Fruit fly (Drosophila melanogaster) whole organism, embryonic: ENCODE measurements around the gene Wdfy2.

Experiments used
- Atf-2 ChIP-seq: fragments of 200-800 bp; sonication (Bioruptor generic); optimal IDR thresholded peaks from 2 replicates; lab custom pipeline; 2016; ENCODE audit warnings: missing biosample characterization, missing genetic modification characterization
- Blimp-1 ChIP-seq: fragments of 200-800 bp; sonication (Bioruptor generic); optimal IDR thresholded peaks from 3 replicates; lab custom pipeline; 2018; ENCODE audit warnings: missing biosample characterization, missing genetic modification characterization, mild to moderate bottlenecking, moderate library complexity, missing genetic modification reagents
- CG10147 ChIP-seq: fragments of 200-800 bp; sonication (Bioruptor generic); optimal IDR thresholded peaks from 2 replicates; lab custom pipeline; 2019; ENCODE audit warnings: missing biosample characterization, mild to moderate bottlenecking, missing genetic modification characterization, moderate library complexity
- CG11695 ChIP-seq: fragments of 200-800 bp; sonication (Bioruptor generic); IDR thresholded peaks from 3 replicates; pipeline ENCODE4 v1.3.6; 2022; ENCODE audit warnings: missing biosample characterization, missing genetic modification characterization
- CG12769 ChIP-seq: fragments of 200-800 bp; sonication (Bioruptor generic); optimal IDR thresholded peaks from 2 replicates; lab custom pipeline; 2019; ENCODE audit warnings: missing biosample characterization, mild to moderate bottlenecking, missing genetic modification characterization, moderate library complexity
- CG13123 ChIP-seq: fragments of 200-800 bp; sonication (Bioruptor generic); optimal IDR thresholded peaks from 2 replicates; lab custom pipeline; 2016; ENCODE audit warnings: missing biosample characterization, missing genetic modification characterization
- CG13296 ChIP-seq: fragments of 200-800 bp; sonication (Bioruptor generic); optimal IDR thresholded peaks from 3 replicates; lab custom pipeline; 2018; ENCODE audit warnings: missing biosample characterization, mild to moderate bottlenecking, missing genetic modification characterization
- CG15011 ChIP-seq: fragments of 200-800 bp; sonication (Bioruptor generic); optimal IDR thresholded peaks from 3 replicates; lab custom pipeline; 2018; ENCODE audit warnings: missing biosample characterization, mild to moderate bottlenecking, missing genetic modification characterization
- CG15073 ChIP-seq: fragments of 200-800 bp; sonication (Bioruptor generic); optimal IDR thresholded peaks from 2 replicates; lab custom pipeline; 2016; ENCODE audit warnings: missing biosample characterization, missing genetic modification characterization
- CG15479 ChIP-seq: fragments of 200-800 bp; sonication (Bioruptor generic); optimal IDR thresholded peaks from 3 replicates; lab custom pipeline; 2019; ENCODE audit warnings: missing biosample characterization, mild to moderate bottlenecking, missing genetic modification characterization, moderate library complexity
- CG16815 ChIP-seq: fragments of 200-800 bp; sonication (Bioruptor generic); optimal IDR thresholded peaks from 3 replicates; lab custom pipeline; 2017; ENCODE audit warnings: missing biosample characterization, mild to moderate bottlenecking, missing genetic modification characterization
- CG17829 ChIP-seq: fragments of 200-800 bp; optimal IDR thresholded peaks from 2 replicates; lab custom pipeline; 2019; ENCODE audit warnings: missing biosample characterization, mild to moderate bottlenecking, missing genetic modification characterization, moderate library complexity
- CG1792 ChIP-seq: fragments of 200-800 bp; sonication (Bioruptor generic); optimal IDR thresholded peaks from 2 replicates; lab custom pipeline; 2016; ENCODE audit warnings: missing biosample characterization, missing genetic modification characterization
- CG18011 ChIP-seq: fragments of 200-800 bp; sonication (Bioruptor generic); optimal IDR thresholded peaks from 2 replicates; lab custom pipeline; 2017; ENCODE audit warnings: missing biosample characterization, missing genetic modification characterization, mild to moderate bottlenecking, moderate library complexity, missing genotype
- CG18262 ChIP-seq: fragments of 200-800 bp; optimal IDR thresholded peaks from 3 replicates; lab custom pipeline; 2019; ENCODE audit warnings: missing biosample characterization, mild to moderate bottlenecking, missing genetic modification characterization, moderate library complexity
- CG30020 ChIP-seq: fragments of 200-800 bp; optimal IDR thresholded peaks from 2 replicates; lab custom pipeline; 2019; ENCODE audit warnings: missing biosample characterization, mild to moderate bottlenecking, missing genetic modification characterization, moderate library complexity
- CG32767 ChIP-seq: fragments of 200-800 bp; sonication (Bioruptor generic); IDR thresholded peaks from 2 replicates; pipeline ENCODE4 v1.3.6; 2022; ENCODE audit warnings: missing biosample characterization, missing genetic modification characterization
- CG4282 ChIP-seq: fragments of 200-800 bp; sonication (Bioruptor generic); optimal IDR thresholded peaks from 2 replicates; lab custom pipeline; 2016; ENCODE audit warnings: missing biosample characterization, missing genetic modification characterization
- CG6175 ChIP-seq: fragments of 200-800 bp; sonication (Bioruptor generic); IDR thresholded peaks from 3 replicates; pipeline ENCODE4 v1.3.6; 2022; ENCODE audit warnings: missing biosample characterization, missing genetic modification characterization
- CG8924 ChIP-seq: fragments of 200-800 bp; optimal IDR thresholded peaks from 3 replicates; lab custom pipeline; 2019; ENCODE audit warnings: missing biosample characterization, mild to moderate bottlenecking, missing genetic modification characterization, moderate library complexity
- ERR ChIP-seq: fragments of 200-800 bp; sonication (Bioruptor generic); optimal IDR thresholded peaks from 2 replicates; lab custom pipeline; 2016; ENCODE audit warnings: missing biosample characterization, missing genetic modification characterization
- Eip74EF ChIP-seq, 2 experiments: fragments of 200-800 bp in 1 of 2; fragments of >200 bp in 1 of 2; sonication (Bioruptor generic) in 1 of 2; optimal IDR thresholded peaks; 2 replicates each; lab custom pipeline; 2017 to 2019; ENCODE audit warnings: missing biosample characterization in 2 of 2, missing genetic modification characterization in 2 of 2, mild to moderate bottlenecking in 1 of 2, moderate library complexity in 1 of 2
- Gsc ChIP-seq: fragments of 200-800 bp; sonication (Bioruptor generic); IDR thresholded peaks from 2 replicates; pipeline ENCODE4 v1.3.6; 2022; ENCODE audit warnings: missing biosample characterization, missing genetic modification characterization
- Hsf ChIP-seq: fragments of 200-800 bp; sonication (Bioruptor generic); optimal IDR thresholded peaks from 3 replicates; lab custom pipeline; 2016; ENCODE audit warnings: missing biosample characterization, missing genetic modification characterization
- Myb ChIP-seq: fragments of 200-800 bp; sonication (Bioruptor generic); optimal IDR thresholded peaks from 2 replicates; lab custom pipeline; 2016; ENCODE audit warnings: missing biosample characterization, missing genetic modification characterization
- NC2β ChIP-seq: fragments of 200-800 bp; sonication (Bioruptor generic); optimal IDR thresholded peaks from 2 replicates; lab custom pipeline; 2016; ENCODE audit warnings: missing biosample characterization, missing genetic modification characterization
- NK7.1 ChIP-seq: fragments of 200-800 bp; sonication (Bioruptor generic); optimal IDR thresholded peaks from 3 replicates; lab custom pipeline; 2016; ENCODE audit warnings: missing biosample characterization, missing genetic modification characterization
- Nf-YC ChIP-seq: fragments of 200-800 bp; optimal IDR thresholded peaks from 3 replicates; lab custom pipeline; 2019; ENCODE audit warnings: missing biosample characterization, mild to moderate bottlenecking, missing genetic modification characterization, moderate library complexity
- Oli ChIP-seq: fragments of 200-800 bp; sonication (Bioruptor generic); optimal IDR thresholded peaks from 2 replicates; lab custom pipeline; 2018; ENCODE audit warnings: missing biosample characterization, mild to moderate bottlenecking, missing genetic modification characterization, moderate library complexity
- PHDP ChIP-seq: fragments of 200-800 bp; sonication (Bioruptor generic); optimal IDR thresholded peaks from 3 replicates; lab custom pipeline; 2018; ENCODE audit warnings: missing biosample characterization, mild to moderate bottlenecking, missing genetic modification characterization, moderate library complexity
- Rfx ChIP-seq: fragments of 200-800 bp; sonication (Bioruptor generic); IDR thresholded peaks from 2 replicates; pipeline ENCODE4 v1.3.6; 2022; ENCODE audit warnings: missing biosample characterization, missing genetic modification characterization
- Six4 ChIP-seq: fragments of 200-800 bp; sonication (Bioruptor generic); optimal IDR thresholded peaks from 2 replicates; lab custom pipeline; 2016; ENCODE audit warnings: missing biosample characterization, missing genetic modification characterization
- Sry-δ ChIP-seq: fragments of 200-800 bp; sonication (Bioruptor generic); optimal IDR thresholded peaks from 2 replicates; lab custom pipeline; 2016; ENCODE audit warnings: missing biosample characterization, missing genetic modification characterization
- Usf ChIP-seq: fragments of 200-800 bp; sonication (Bioruptor generic); optimal IDR thresholded peaks from 2 replicates; lab custom pipeline; 2017; ENCODE audit warnings: missing genotype, missing biosample characterization, missing genetic modification characterization
- ato ChIP-seq: fragments of 200-800 bp; sonication (Bioruptor generic); IDR thresholded peaks from 2 replicates; pipeline ENCODE4 v1.3.6; 2022; ENCODE audit warnings: missing biosample characterization, missing genetic modification characterization; ENCODE audit not compliant: partially characterized antibody
- bcd ChIP-seq: fragments of 200-800 bp; sonication (Bioruptor generic); optimal IDR thresholded peaks from 2 replicates; lab custom pipeline; 2017; ENCODE audit warnings: missing biosample characterization, mild to moderate bottlenecking, missing genetic modification characterization
- croc ChIP-seq: fragments of 200-800 bp; sonication (Bioruptor generic); conservative IDR thresholded peaks from 3 replicates; pipeline ENCODE4 v1.3.6; 2022; ENCODE audit warnings: missing biosample characterization, missing genetic modification characterization
- crp ChIP-seq, 2 experiments: fragments of 200-800 bp; sonication (Bioruptor generic); optimal IDR thresholded peaks; 2 replicates in 1 of 2; 3 replicates in 1 of 2; lab custom pipeline; 2017; ENCODE audit warnings: missing biosample characterization in 2 of 2, missing genetic modification characterization in 2 of 2, mild to moderate bottlenecking in 1 of 2, moderate library complexity in 1 of 2
- dmrt11E ChIP-seq: fragments of 200-800 bp; sonication (Bioruptor generic); optimal IDR thresholded peaks from 3 replicates; lab custom pipeline; 2018; ENCODE audit warnings: missing biosample characterization, mild to moderate bottlenecking, missing genetic modification characterization, moderate library complexity
- fd102C ChIP-seq: fragments of 200-800 bp; sonication (Bioruptor generic); optimal IDR thresholded peaks from 2 replicates; lab custom pipeline; 2018; ENCODE audit warnings: missing biosample characterization, mild to moderate bottlenecking, missing genetic modification characterization, moderate library complexity
- fd96Cb ChIP-seq: fragments of 200-800 bp; sonication (Bioruptor generic); optimal IDR thresholded peaks from 2 replicates; lab custom pipeline; 2018; ENCODE audit warnings: missing biosample characterization, mild to moderate bottlenecking, missing genetic modification characterization, moderate library complexity
- hth ChIP-seq: fragments of >200 bp; optimal IDR thresholded peaks from 2 replicates; lab custom pipeline; 2017; ENCODE audit warnings: inconsistent platforms
- maf-S ChIP-seq: fragments of 200-800 bp; sonication (Bioruptor generic); optimal IDR thresholded peaks from 2 replicates; lab custom pipeline; 2016; ENCODE audit warnings: missing biosample characterization, missing genetic modification characterization
- phol ChIP-seq: fragments of 200-800 bp; sonication (Bioruptor generic); optimal IDR thresholded peaks from 3 replicates; lab custom pipeline; 2018; ENCODE audit warnings: missing biosample characterization, mild to moderate bottlenecking, missing genetic modification characterization, moderate library complexity
- psq ChIP-seq: fragments of 200-800 bp; sonication (Bioruptor generic); optimal IDR thresholded peaks from 2 replicates; lab custom pipeline; 2017; ENCODE audit warnings: missing biosample characterization, missing genetic modification characterization
- pum ChIP-seq: fragments of 200-800 bp; sonication (Bioruptor generic); optimal IDR thresholded peaks from 2 replicates; lab custom pipeline; 2016; ENCODE audit warnings: missing biosample characterization, missing genetic modification characterization
- scrt ChIP-seq: fragments of 200-800 bp; sonication (Bioruptor generic); optimal IDR thresholded peaks from 2 replicates; lab custom pipeline; 2018; ENCODE audit warnings: missing biosample characterization, mild to moderate bottlenecking, missing genetic modification characterization, moderate library complexity
- sens-2 ChIP-seq: fragments of 200-800 bp; sonication (Bioruptor generic); IDR thresholded peaks from 2 replicates; pipeline ENCODE4 v1.3.6; 2022; ENCODE audit warnings: missing biosample characterization, missing genetic modification characterization

Wdfy2 gene

DNA sequence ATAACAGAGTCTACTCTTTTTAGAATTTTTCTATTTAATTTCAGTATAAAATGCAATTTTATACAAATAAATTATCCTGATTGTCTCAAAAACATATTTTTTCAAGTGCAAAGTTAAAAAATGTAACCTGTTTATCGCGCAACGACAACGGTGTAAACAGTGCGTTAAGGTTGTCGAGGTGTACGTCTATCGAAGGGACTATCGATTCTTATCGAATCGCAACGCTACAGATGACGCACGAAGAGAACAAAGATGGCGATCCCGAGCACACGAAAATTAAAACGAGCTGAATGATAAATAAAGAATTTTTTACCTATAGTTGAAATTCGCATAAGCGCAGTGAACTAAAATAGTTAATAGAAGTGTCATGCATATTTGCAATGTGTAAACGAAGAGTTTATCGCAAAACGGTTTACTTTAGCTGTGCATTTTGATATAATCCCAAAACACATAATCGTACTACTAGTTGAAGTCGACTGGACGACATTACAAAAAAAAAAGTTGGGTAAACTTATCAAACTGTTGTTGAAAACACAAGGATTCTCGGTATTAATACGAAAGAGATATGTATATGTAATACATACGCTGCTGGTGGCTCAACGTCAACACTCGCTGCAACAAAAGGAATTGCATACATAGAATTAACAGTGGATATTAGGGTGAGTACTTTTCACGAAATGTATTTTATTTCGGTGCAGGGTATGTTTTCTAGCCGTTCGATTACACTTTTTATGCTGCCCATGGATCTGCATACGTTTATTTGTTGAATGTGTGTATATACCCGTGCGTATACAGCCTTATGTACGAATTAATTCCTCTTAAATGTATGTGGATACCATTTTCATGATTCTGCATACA is 35.0 kb upstream of the Wdfy2 start, which contains the start of gene da (continued):
- TF ChIP-seq Rfx (GFP tag; lab: Robert Waterston, UW) (peak; percentile 75), ERR (GFP tag; lab: Kevin White, UChicago) (no peak), fd102C (no peak), CG13296 (GFP tag; lab: Kevin White, UChicago) (peak; percentile 16), Sry-δ (GFP tag; lab: Kevin White, UChicago) (peak; percentile 71), CG18011 (GFP tag; lab: Kevin White, UChicago) (peak; percentile 20), CG1792 (GFP tag; lab: Kevin White, UChicago) (peak; percentile 34), Myb (GFP tag; lab: Kevin White, UChicago) (peak; percentile 29), CG8924 (peak; percentile 71), Six4 (GFP tag; lab: Kevin White, UChicago) (peak; percentile 15), CG15011 (GFP tag; lab: Kevin White, UChicago) (no peak), CG18262 (tag; lab: Kevin White, UChicago) (peak; percentile 58), hth (lab: Kevin White, UChicago) (no peak), NK7.1 (GFP tag; lab: Kevin White, UChicago) (no peak), Oli (tag; lab: Kevin White, UChicago) (no peak), CG32767 (GFP tag; lab: Robert Waterston, UW) (peak; percentile 30; the same call in 1 of the 2 replicates), CG10147 (GFP tag; lab: Kevin White, UChicago) (no peak), maf-S (peak; percentile 42), ato (peak; percentile 17; the same call in 1 of the 2 replicates), phol (tag; lab: Kevin White, UChicago) (peak; percentile 100), CG30020 (tag; lab: Kevin White, UChicago) (peak; percentile 99), sens-2 (GFP tag; lab: Robert Waterston, UW) (no peak), dmrt11E (tag; lab: Kevin White, UChicago) (peak; percentile 65), Usf (GFP tag; lab: Kevin White, UChicago) (no peak), bcd (GFP tag; lab: Kevin White, UChicago) (peak; percentile 58), CG15073 (GFP tag; lab: Kevin White, UChicago) (no peak), CG16815 (peak; percentile 19), Eip74EF (GFP tag; optimal IDR thresholded peaks at IDR 0.05; lab: Kevin White, UChicago) (peak in 1 of 2 experiments; percentile 70), psq (GFP tag; lab: Kevin White, UChicago) (no peak), PHDP (peak; percentile 68), CG12769 (tag; lab: Kevin White, UChicago) (no peak), CG4282 (peak; percentile 46), Gsc (GFP tag; lab: Robert Waterston, UW) (no peak), pum (GFP tag; lab: Kevin White, UChicago) (peak; percentile 56), CG15479 (GFP tag; lab: Kevin White, UChicago) (peak; percentile 81), Atf-2 (GFP tag; lab: Kevin White, UChicago) (no peak), CG13123 (peak; percentile 51), Blimp-1 (GFP tag; lab: Kevin White, UChicago) (no peak), scrt (peak; percentile 10), NC2β (GFP tag; lab: Kevin White, UChicago) (peak; percentile 63), fd96Cb (tag; lab: Kevin White, UChicago) (peak; percentile 64), CG17829 (tag; lab: Kevin White, UChicago) (peak; percentile 76), CG11695 (GFP tag; lab: Robert Waterston, UW) (0 out of 3 replicates have a peak, but pooled peaks have one; percentile 38), croc (GFP tag; lab: Robert Waterston, UW) (no peak), CG6175 (GFP tag; lab: Robert Waterston, UW) (no peak), crp (GFP tag; optimal IDR thresholded peaks at IDR 0.05; lab: Kevin White, UChicago) (peak in 1 of 2 experiments; percentile 55), Nf-YC (peak; percentile 52), Hsf (GFP tag; lab: Kevin White, UChicago) (peak; percentile 73)
